Fruit fly (Drosophila melanogaster) whole organism, prepupa: Measurements from ENCODE around the gene mbo.

Source experiments
- Blimp-1 ChIP-seq: fragments of 200-800 bp; sonication (Bioruptor generic); optimal IDR thresholded peaks from 3 replicates; lab custom pipeline; 2017; ENCODE audit warnings: missing biosample characterization, missing genetic modification characterization, mild to moderate bottlenecking, moderate library complexity, missing genetic modification reagents
- CG10631 ChIP-seq: fragments of 200-800 bp; sonication (Bioruptor generic); optimal IDR thresholded peaks from 2 replicates; lab custom pipeline; 2016; ENCODE audit warnings: missing biosample characterization, missing genetic modification characterization
- CG11294 ChIP-seq: fragments of 200-800 bp; sonication (Bioruptor generic); IDR thresholded peaks from 2 replicates; pipeline ENCODE4 v1.3.6; 2022; ENCODE audit warnings: missing biosample characterization, missing genetic modification characterization
- CG11762 ChIP-seq: fragments of 200-800 bp; sonication (Bioruptor generic); optimal IDR thresholded peaks from 3 replicates; lab custom pipeline; 2016; ENCODE audit warnings: missing biosample characterization, missing genetic modification characterization; ENCODE audit not compliant: insufficient read depth
- CG11902 ChIP-seq: fragments of 200-800 bp; sonication (Bioruptor generic); optimal IDR thresholded peaks from 3 replicates; lab custom pipeline; 2016; ENCODE audit warnings: missing biosample characterization, missing genetic modification characterization
- CG15336 ChIP-seq: fragments of 200-800 bp; sonication (Bioruptor generic); IDR thresholded peaks from 2 replicates; pipeline ENCODE4 v1.3.6; 2022; ENCODE audit warnings: missing biosample characterization, missing genetic modification characterization
- CG1621 ChIP-seq: fragments of 200-800 bp; sonication (Bioruptor generic); optimal IDR thresholded peaks from 3 replicates; lab custom pipeline; 2018; ENCODE audit warnings: missing biosample characterization, mild to moderate bottlenecking, missing genetic modification characterization
- CG16779 ChIP-seq: fragments of 200-800 bp; sonication (Bioruptor generic); optimal IDR thresholded peaks from 3 replicates; lab custom pipeline; 2017; ENCODE audit warnings: missing biosample characterization, mild to moderate bottlenecking, missing genetic modification characterization
- CG3032 ChIP-seq: fragments of 200-800 bp; optimal IDR thresholded peaks from 2 replicates; lab custom pipeline; 2019; ENCODE audit warnings: missing biosample characterization, mild to moderate bottlenecking, missing genetic modification characterization, moderate library complexity
- CG32006 ChIP-seq: fragments of 200-800 bp; sonication (Bioruptor generic); optimal IDR thresholded peaks from 3 replicates; lab custom pipeline; 2017; ENCODE audit warnings: missing biosample characterization, mild to moderate bottlenecking, missing genetic modification characterization
- CG4318 ChIP-seq: fragments of 200-800 bp; sonication (Bioruptor generic); optimal IDR thresholded peaks from 3 replicates; lab custom pipeline; 2017; ENCODE audit warnings: missing biosample characterization, mild to moderate bottlenecking, missing genetic modification characterization
- CG6276 ChIP-seq: fragments of 200-800 bp; sonication (Bioruptor generic); optimal IDR thresholded peaks from 2 replicates; lab custom pipeline; 2017; ENCODE audit warnings: missing biosample characterization, mild to moderate bottlenecking, missing genetic modification characterization
- CG6792 ChIP-seq: fragments of 200-800 bp; sonication (Bioruptor generic); optimal IDR thresholded peaks from 3 replicates; lab custom pipeline; 2016; ENCODE audit warnings: missing biosample characterization, missing genetic modification characterization
- CG6808 ChIP-seq: fragments of 200-800 bp; sonication (Bioruptor generic); optimal IDR thresholded peaks from 3 replicates; lab custom pipeline; 2017; ENCODE audit warnings: missing biosample characterization, missing genetic modification characterization, mild to moderate bottlenecking, moderate library complexity, missing genetic modification reagents
- CG7368 ChIP-seq: fragments of 200-800 bp; sonication (Bioruptor generic); optimal IDR thresholded peaks from 3 replicates; lab custom pipeline; 2016; ENCODE audit warnings: missing biosample characterization, missing genetic modification characterization
- CG8119 ChIP-seq: fragments of 200-800 bp; sonication (Bioruptor generic); IDR thresholded peaks from 3 replicates; pipeline ENCODE4 v1.3.6; 2022; ENCODE audit warnings: missing biosample characterization, missing genetic modification characterization
- CG8319 ChIP-seq: fragments of 200-800 bp; sonication (Bioruptor generic); optimal IDR thresholded peaks from 3 replicates; lab custom pipeline; 2016; ENCODE audit warnings: missing biosample characterization, missing genetic modification characterization
- CG8632 ChIP-seq: fragments of 200-800 bp; sonication (Bioruptor generic); optimal IDR thresholded peaks from 3 replicates; lab custom pipeline; 2016; ENCODE audit warnings: missing biosample characterization, missing genetic modification characterization
- CG9139 ChIP-seq: fragments of 200-800 bp; sonication (Bioruptor generic); optimal IDR thresholded peaks from 3 replicates; lab custom pipeline; 2017; ENCODE audit warnings: missing biosample characterization, mild to moderate bottlenecking, missing genetic modification characterization
- Eip75B ChIP-seq: fragments of 200-800 bp; sonication (Bioruptor generic); optimal IDR thresholded peaks from 3 replicates; lab custom pipeline; 2016; ENCODE audit warnings: missing biosample characterization, missing genetic modification characterization
- Eip78C ChIP-seq: fragments of 200-800 bp; sonication (Bioruptor generic); peaks from one replicate; lab custom pipeline; 2016; ENCODE audit warnings: missing biosample characterization, missing genetic modification characterization
- Eip93F ChIP-seq: fragments of 200-800 bp; sonication (Bioruptor generic); optimal IDR thresholded peaks from 2 replicates; lab custom pipeline; 2016; ENCODE audit warnings: missing biosample characterization, mild to moderate bottlenecking, missing genetic modification characterization
- Ets96B ChIP-seq: fragments of 200-800 bp; optimal IDR thresholded peaks from 2 replicates; lab custom pipeline; 2019; ENCODE audit warnings: missing biosample characterization, mild to moderate bottlenecking, missing genetic modification characterization, moderate library complexity
- Gug ChIP-seq: fragments of 200-800 bp; sonication (Bioruptor generic); IDR thresholded peaks from 2 replicates; pipeline ENCODE4 v1.3.6; 2022; ENCODE audit warnings: missing biosample characterization, missing genetic modification characterization
- Hr38 ChIP-seq: sonication (Bioruptor generic); optimal IDR thresholded peaks from 2 replicates; lab custom pipeline; 2016; ENCODE audit warnings: missing biosample characterization, missing genetic modification characterization
- Hr39 ChIP-seq: fragments of 200-800 bp; sonication (Bioruptor generic); optimal IDR thresholded peaks from 2 replicates; lab custom pipeline; 2016; ENCODE audit warnings: missing biosample characterization, missing genetic modification characterization
- Hr4 ChIP-seq: fragments of 200-800 bp; sonication (Bioruptor generic); optimal IDR thresholded peaks from 3 replicates; lab custom pipeline; 2016; ENCODE audit warnings: missing biosample characterization, missing genetic modification characterization
- Lpt ChIP-seq: fragments of 200-800 bp; sonication (Bioruptor generic); optimal IDR thresholded peaks from 3 replicates; lab custom pipeline; 2016; ENCODE audit warnings: missing biosample characterization, missing genetic modification characterization
- Met ChIP-seq: fragments of 200-800 bp; sonication (Bioruptor generic); optimal IDR thresholded peaks from 3 replicates; lab custom pipeline; 2016; ENCODE audit warnings: missing biosample characterization, missing genetic modification characterization
- OdsH ChIP-seq: fragments of 200-800 bp; sonication (Bioruptor generic); optimal IDR thresholded peaks from 3 replicates; lab custom pipeline; 2016; ENCODE audit warnings: missing biosample characterization, missing genetic modification characterization
- Smox ChIP-seq: fragments of 200-800 bp; sonication (Bioruptor generic); optimal IDR thresholded peaks from 3 replicates; lab custom pipeline; 2016; ENCODE audit warnings: missing biosample characterization, missing genetic modification characterization
- Sox102F ChIP-seq: fragments of 200-800 bp; sonication (Bioruptor generic); optimal IDR thresholded peaks from 2 replicates; lab custom pipeline; 2016; ENCODE audit warnings: missing biosample characterization, mild to moderate bottlenecking, missing genetic modification characterization
- Sox14 ChIP-seq: fragments of 200-800 bp; sonication (Bioruptor generic); optimal IDR thresholded peaks from 3 replicates; lab custom pipeline; 2016; ENCODE audit warnings: missing biosample characterization, missing genetic modification characterization
- Sox15 ChIP-seq: fragments of 200-800 bp; sonication (Bioruptor generic); optimal IDR thresholded peaks from 3 replicates; lab custom pipeline; 2016; ENCODE audit warnings: missing biosample characterization, missing genetic modification characterization
- achi ChIP-seq: fragments of 200-800 bp; sonication (Bioruptor generic); optimal IDR thresholded peaks from 3 replicates; lab custom pipeline; 2016; ENCODE audit warnings: missing biosample characterization, missing genetic modification characterization
- acj6 ChIP-seq: fragments of 200-800 bp; sonication (Bioruptor generic); optimal IDR thresholded peaks from 3 replicates; lab custom pipeline; 2016; ENCODE audit warnings: missing biosample characterization, missing genetic modification characterization
- dac ChIP-seq: fragments of 200-800 bp; sonication (Bioruptor generic); optimal IDR thresholded peaks from 2 replicates; lab custom pipeline; 2017; ENCODE audit warnings: missing biosample characterization, mild to moderate bottlenecking, missing genetic modification characterization
- dsx ChIP-seq: fragments of 200-800 bp; optimal IDR thresholded peaks from 3 replicates; lab custom pipeline; 2019; ENCODE audit warnings: missing biosample characterization, mild to moderate bottlenecking, missing genetic modification characterization, moderate library complexity; ENCODE audit not compliant: poor library complexity, severe bottlenecking
- esn ChIP-seq: fragments of 200-800 bp; sonication (Bioruptor generic); optimal IDR thresholded peaks from 2 replicates; lab custom pipeline; 2016; ENCODE audit warnings: missing biosample characterization, mild to moderate bottlenecking, missing genetic modification characterization, moderate library complexity
- fd59A ChIP-seq: fragments of 200-800 bp; sonication (Bioruptor generic); optimal IDR thresholded peaks from 2 replicates; lab custom pipeline; 2017; ENCODE audit warnings: missing biosample characterization, mild to moderate bottlenecking, missing genetic modification characterization, missing genetic modification reagents
- fd85E ChIP-seq: fragments of 200-800 bp; sonication (Bioruptor generic); optimal IDR thresholded peaks from 3 replicates; lab custom pipeline; 2016; ENCODE audit warnings: missing biosample characterization, missing genetic modification characterization
- fkh ChIP-seq: fragments of 200-800 bp; sonication (Bioruptor generic); optimal IDR thresholded peaks from 3 replicates; lab custom pipeline; 2017; ENCODE audit warnings: missing biosample characterization, mild to moderate bottlenecking, missing genetic modification characterization, moderate library complexity
- lz ChIP-seq: fragments of 200-800 bp; sonication (Bioruptor generic); optimal IDR thresholded peaks from 3 replicates; lab custom pipeline; 2016; ENCODE audit warnings: missing biosample characterization, missing genetic modification characterization
- net ChIP-seq: fragments of 200-800 bp; sonication (Bioruptor generic); optimal IDR thresholded peaks from 3 replicates; lab custom pipeline; 2016; ENCODE audit warnings: missing biosample characterization, missing genetic modification characterization
- pdm3 ChIP-seq: fragments of 200-800 bp; sonication (Bioruptor generic); optimal IDR thresholded peaks from 3 replicates; lab custom pipeline; 2016; ENCODE audit warnings: missing biosample characterization, missing genetic modification characterization
- salr ChIP-seq, 2 experiments: fragments of 200-800 bp; sonication (Bioruptor generic); optimal IDR thresholded peaks; 3 replicates each; lab custom pipeline; 2016 to 2018; ENCODE audit warnings: missing biosample characterization in 2 of 2, missing genetic modification characterization in 2 of 2, mild to moderate bottlenecking in 1 of 2
- spab ChIP-seq: fragments of 200-800 bp; sonication (Bioruptor generic); optimal IDR thresholded peaks from 2 replicates; lab custom pipeline; 2017; ENCODE audit warnings: missing biosample characterization, mild to moderate bottlenecking, missing genetic modification characterization, missing genetic modification reagents
- ss ChIP-seq, 2 experiments: fragments of 200-800 bp; sonication (Bioruptor generic); optimal IDR thresholded peaks; 2 replicates in 1 of 2; 3 replicates in 1 of 2; lab custom pipeline; 2017 to 2018; ENCODE audit warnings: mild to moderate bottlenecking in 2 of 2, missing biosample characterization in 2 of 2, missing genetic modification characterization in 2 of 2, moderate library complexity in 1 of 2
- svp ChIP-seq: fragments of 200-800 bp; sonication (Bioruptor generic); peaks from one replicate; lab custom pipeline; 2016; ENCODE audit warnings: missing biosample characterization, missing genetic modification characterization
- topi ChIP-seq: fragments of 200-800 bp; sonication (Bioruptor generic); optimal IDR thresholded peaks from 3 replicates; lab custom pipeline; 2016; ENCODE audit warnings: missing biosample characterization, missing genetic modification characterization

The mbo gene

dm6 chr3R:12719627-12720343 is 40.9 kb upstream of the mbo start:
- peak; percentile 21 for TF ChIP-seq Hr39
- peak; percentile 67 for TF ChIP-seq CG15336 (GFP tag; lab: Robert Waterston, UW)
- TF ChIP-seq CG11902 (GFP tag; lab: Kevin White, UChicago) = peak; percentile 25
- no peak for TF ChIP-seq Hr38 (GFP tag; lab: Kevin White, UChicago)
- TF ChIP-seq OdsH (GFP tag; lab: Kevin White, UChicago) = peak; percentile 47
- peak; percentile 55 for TF ChIP-seq CG10631 (GFP tag; lab: Kevin White, UChicago)
- peak; percentile 42 for TF ChIP-seq Smox
- TF ChIP-seq net (GFP tag; lab: Kevin White, UChicago) = peak; percentile 39
- peak; percentile 13 for TF ChIP-seq CG1621 (tag; lab: Kevin White, UChicago)
- no peak for TF ChIP-seq Lpt (GFP tag; lab: Kevin White, UChicago)
- peak; percentile 44 for TF ChIP-seq pdm3 (GFP tag; lab: Kevin White, UChicago)
- no peak for TF ChIP-seq Sox15 (GFP tag; lab: Kevin White, UChicago)
- peak; percentile 78 for TF ChIP-seq Ets96B (tag; lab: Kevin White, UChicago)
- peak; percentile 9 for TF ChIP-seq Sox14 (GFP tag; lab: Kevin White, UChicago)
- TF ChIP-seq lz (GFP tag; lab: Kevin White, UChicago) = peak; percentile 38
- TF ChIP-seq CG8632 (GFP tag; lab: Kevin White, UChicago) = peak; percentile 80
- TF ChIP-seq spab (GFP tag; lab: Kevin White, UChicago) = peak; percentile 47
- peak; percentile 44 for TF ChIP-seq Blimp-1 (GFP tag; lab: Kevin White, UChicago)
- peak; percentile 49 for TF ChIP-seq ss (GFP tag; optimal IDR thresholded peaks at IDR 0.05; lab: Kevin White, UChicago)
- peak; percentile 50 for TF ChIP-seq CG6808 (GFP tag; lab: Kevin White, UChicago)
- TF ChIP-seq topi = peak; percentile 44
- TF ChIP-seq CG32006 (GFP tag; lab: Kevin White, UChicago) = peak; percentile 72
- TF ChIP-seq CG7368 (GFP tag; lab: Kevin White, UChicago) = peak; percentile 33
- TF ChIP-seq Eip75B (GFP tag; lab: Kevin White, UChicago) = peak; percentile 39
- peak; percentile 56 for TF ChIP-seq acj6 (GFP tag; lab: Kevin White, UChicago)
- TF ChIP-seq Sox102F (GFP tag; lab: Kevin White, UChicago) = peak; percentile 53
- peak; percentile 28 for TF ChIP-seq Met (GFP tag; lab: Kevin White, UChicago)
- TF ChIP-seq CG8119 (GFP tag; lab: Robert Waterston, UW) = peak; percentile 51; the same call in 1 of the 3 replicates
- peak; percentile 65 for TF ChIP-seq CG6792 (GFP tag; lab: Kevin White, UChicago)
- peak; percentile 41 for TF ChIP-seq CG11294 (GFP tag; lab: Robert Waterston, UW)
- peak; percentile 71 for TF ChIP-seq CG16779
- TF ChIP-seq fd59A = no peak
- peak; percentile 68 for TF ChIP-seq esn (GFP tag; lab: Kevin White, UChicago)
- no peak for TF ChIP-seq dac (GFP tag; lab: Kevin White, UChicago)
- TF ChIP-seq dsx (GFP tag; lab: Kevin White, UChicago) = peak; percentile 71
- TF ChIP-seq CG8319 (GFP tag; lab: Kevin White, UChicago) = peak; percentile 56
- TF ChIP-seq CG4318 (GFP tag; lab: Kevin White, UChicago) = peak; percentile 39
- peak; percentile 7 for TF ChIP-seq svp (GFP tag; lab: Kevin White, UChicago)
- peak; percentile 66 for TF ChIP-seq achi (GFP tag; lab: Kevin White, UChicago)
- peak; percentile 80 for TF ChIP-seq Eip78C
- TF ChIP-seq CG9139 (GFP tag; lab: Kevin White, UChicago) = peak; percentile 22
- TF ChIP-seq fd85E (GFP tag; lab: Kevin White, UChicago) = peak; percentile 36
- peak; percentile 69 for TF ChIP-seq CG6276 (GFP tag; lab: Kevin White, UChicago)
- TF ChIP-seq CG3032 (tag; lab: Kevin White, UChicago) = peak; percentile 66
- TF ChIP-seq salr (GFP tag; optimal IDR thresholded peaks at IDR 0.05; lab: Kevin White, UChicago) = peak in 1 of 2 experiments; percentile 38
- TF ChIP-seq Hr4 (GFP tag; lab: Kevin White, UChicago) = peak; percentile 41
- TF ChIP-seq fkh = no peak
- TF ChIP-seq Gug (GFP tag; lab: Robert Waterston, UW) = no peak
- no peak for TF ChIP-seq Eip93F (GFP tag; lab: Kevin White, UChicago)
- TF ChIP-seq CG11762 = no peak
